Fruit fly (Drosophila melanogaster) S2 (cell line): ENCODE results near the gene CG8671.

Source experiments
- CG8478 ChIP-seq: fragments of >200 bp; optimal IDR thresholded peaks from 2 replicates; lab custom pipeline; 2018
- CTCF ChIP-seq, 2 experiments: fragments of >200 bp; optimal IDR thresholded peaks; 2 replicates each; lab custom pipeline; 2018

dm6 chr2L:21234388-21234984 is 28.3 kb upstream of the CG8671 start:
- TF ChIP-seq CG8478 (lab: Kevin White, UChicago) (no peak), CTCF (optimal IDR thresholded peaks at IDR 0.05; lab: Kevin White, UChicago) (no peak)
